Worm (Caenorhabditis elegans) whole organism, L3 larva: Measurements from ENCODE around the gene srh-179.

Source experiments
- ama-1 ChIP-seq: fragments of 150-350 bp; optimal IDR thresholded peaks from 2 replicates; lab custom pipeline; 2018
- ceh-28 ChIP-seq: fragments of 150-350 bp; optimal IDR thresholded peaks from 2 replicates; lab custom pipeline; 2014; ENCODE audit warnings: missing biosample characterization, missing genetic modification reagents, missing genetic modification characterization
- fkh-10 ChIP-seq: sonication (generic microtip); optimal IDR thresholded peaks from 2 replicates; lab custom pipeline; 2017; ENCODE audit warnings: missing biosample characterization, missing genetic modification reagents, missing genetic modification characterization
- fos-1 ChIP-seq: fragments of 150-350 bp; optimal IDR thresholded peaks from 2 replicates; lab custom pipeline; 2014; ENCODE audit warnings: missing biosample characterization, missing genetic modification characterization
- jun-1 ChIP-seq: fragments of 150-350 bp; optimal IDR thresholded peaks from 2 replicates; lab custom pipeline; 2014; ENCODE audit warnings: missing biosample characterization, missing genetic modification reagents, missing genetic modification characterization
- lin-15B ChIP-seq: fragments of 150-350 bp; optimal IDR thresholded peaks from 2 replicates; lab custom pipeline; 2014; ENCODE audit warnings: missing biosample characterization, missing genetic modification characterization
- lsy-12 ChIP-seq: sonication (generic microtip); optimal IDR thresholded peaks from 2 replicates; lab custom pipeline; 2016; ENCODE audit warnings: mild to moderate bottlenecking, missing genetic modification characterization, missing compliant biosample characterization
- nhr-28 ChIP-seq: fragments of 150-350 bp; optimal IDR thresholded peaks from 2 replicates; lab custom pipeline; 2014; ENCODE audit warnings: missing biosample characterization, missing genetic modification characterization
- pqm-1 ChIP-seq: fragments of 150-350 bp; optimal IDR thresholded peaks from 2 replicates; lab custom pipeline; 2017; ENCODE audit warnings: missing biosample characterization, missing genetic modification characterization, inconsistent platforms
- snpc-4 ChIP-seq: fragments of 150-350 bp; optimal IDR thresholded peaks from 2 replicates; lab custom pipeline; 2014; ENCODE audit warnings: missing biosample characterization, missing genetic modification characterization
- unc-62 ChIP-seq: fragments of 150-350 bp; sonication (generic microtip); optimal IDR thresholded peaks from 4 replicates; lab custom pipeline; 2014; ENCODE audit warnings: missing biosample characterization, missing genetic modification reagents, missing genetic modification characterization
- zag-1 ChIP-seq: fragments of 150-350 bp; optimal IDR thresholded peaks from 2 replicates; lab custom pipeline; 2014; ENCODE audit warnings: missing biosample characterization, missing genetic modification characterization

DNA sequence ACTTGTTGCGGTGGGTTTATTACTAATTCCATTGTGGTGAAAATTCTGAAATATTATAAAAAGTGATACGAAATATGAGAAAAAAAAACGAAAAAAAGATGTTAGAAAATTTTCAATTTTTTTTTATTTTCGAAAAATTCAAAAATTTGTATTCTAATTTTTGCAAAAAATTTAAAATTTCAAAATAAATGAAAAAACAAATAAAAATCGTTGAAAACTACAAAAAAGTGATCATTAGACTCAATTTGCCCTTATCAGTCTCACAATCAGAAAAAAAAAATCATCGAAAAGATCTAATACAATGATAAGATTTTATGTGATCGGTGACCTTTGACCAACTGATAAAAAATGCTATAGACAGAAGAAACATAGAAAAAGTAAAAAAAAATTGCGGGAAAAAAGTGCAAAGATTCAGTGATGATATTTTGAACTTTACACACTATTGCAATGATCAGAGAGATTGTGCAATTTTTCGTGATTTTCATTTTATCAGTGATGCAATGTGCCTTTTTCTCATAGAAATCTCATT is 14.9 kb upstream of the srh-179 start, which contains the start of gene ZK228.3:
- no peak for TF ChIP-seq unc-62 (GFP tag; lab: Kevin White, UChicago)
- no peak for TF ChIP-seq zag-1 (tag; lab: Kevin White, UChicago)
- TF ChIP-seq jun-1 (tag; lab: Kevin White, UChicago) = no peak
- TF ChIP-seq snpc-4 (tag; lab: Kevin White, UChicago) = no peak
- no peak for TF ChIP-seq lsy-12
- TF ChIP-seq ceh-28 (tag; lab: Kevin White, UChicago) = no peak
- no peak for TF ChIP-seq ama-1 (lab: Kevin White, UChicago)
- TF ChIP-seq nhr-28 (tag; lab: Kevin White, UChicago) = no peak
- no peak for TF ChIP-seq fos-1 (tag; lab: Kevin White, UChicago)
- TF ChIP-seq pqm-1 = peak; percentile 84
- no peak for TF ChIP-seq lin-15B
- TF ChIP-seq fkh-10 (GFP tag; lab: Kevin White, UChicago) = no peak
